Fruit fly (Drosophila melanogaster): ENCODE results near the gene CAH2.

- no peak for TF ChIP-seq Hr96 (GFP tag; optimal IDR thresholded peaks at IDR 0.05)
- TF ChIP-seq CG33017 (tag; optimal IDR thresholded peaks at IDR 0.05): no peak
- no peak for TF ChIP-seq kay (GFP tag; ENCODE audit: borderline replicate concordance)
- no peak for TF ChIP-seq CG1620 (GFP tag; optimal IDR thresholded peaks at IDR 0.05)
- TF ChIP-seq CG5204 (GFP tag; optimal IDR thresholded peaks at IDR 0.05): no peak
- TF ChIP-seq CG7101 (tag; optimal IDR thresholded peaks at IDR 0.05): no peak
- no peak for TF ChIP-seq Clk (GFP tag; optimal IDR thresholded peaks at IDR 0.05)
- no peak for TF ChIP-seq CG12768 (GFP tag; optimal IDR thresholded peaks at IDR 0.05)
- no peak for TF ChIP-seq cnc (optimal IDR thresholded peaks at IDR 0.05)
- TF ChIP-seq CG11617 (GFP tag; optimal IDR thresholded peaks at IDR 0.05): no peak
- no peak for TF ChIP-seq bab1 (GFP tag; optimal IDR thresholded peaks at IDR 0.05)
- TF ChIP-seq Crg-1 (GFP tag; optimal IDR thresholded peaks at IDR 0.05): no peak
Observed at dm6 chr3L:12185336-12185735, 7.9 kb downstream of the CAH2 start.

Data from whole organism, adult.